Fruit fly (Drosophila melanogaster) whole organism, embryonic: ENCODE data around the gene Osi18.

Source experiments
- Asciz ChIP-seq: fragments of 200-800 bp; sonication (Bioruptor generic); optimal IDR thresholded peaks from 2 replicates; lab custom pipeline; 2017; ENCODE audit warnings: missing biosample characterization, mild to moderate bottlenecking, missing genetic modification characterization, missing genetic modification reagents
- Atf3 ChIP-seq: fragments of 200-800 bp; sonication (Bioruptor generic); optimal IDR thresholded peaks from 3 replicates; lab custom pipeline; 2016; ENCODE audit warnings: missing biosample characterization, missing genetic modification characterization
- Blimp-1 ChIP-seq: fragments of 200-800 bp; sonication (Bioruptor generic); optimal IDR thresholded peaks from 3 replicates; lab custom pipeline; 2018; ENCODE audit warnings: missing biosample characterization, missing genetic modification characterization, mild to moderate bottlenecking, moderate library complexity, missing genetic modification reagents
- CG10147 ChIP-seq: fragments of 200-800 bp; sonication (Bioruptor generic); optimal IDR thresholded peaks from 2 replicates; lab custom pipeline; 2019; ENCODE audit warnings: missing biosample characterization, mild to moderate bottlenecking, missing genetic modification characterization, moderate library complexity
- CG10209 ChIP-seq: fragments of 200-800 bp; sonication (Bioruptor generic); optimal IDR thresholded peaks from 3 replicates; lab custom pipeline; 2017; ENCODE audit warnings: missing biosample characterization, mild to moderate bottlenecking, missing genetic modification characterization, missing genetic modification reagents
- CG10979 ChIP-seq: fragments of 200-800 bp; sonication (Bioruptor generic); optimal IDR thresholded peaks from 2 replicates; lab custom pipeline; 2018; ENCODE audit warnings: missing biosample characterization, mild to moderate bottlenecking, missing genetic modification characterization, moderate library complexity
- CG11247 ChIP-seq: fragments of 200-800 bp; sonication (Bioruptor generic); IDR thresholded peaks from 2 replicates; pipeline ENCODE4 v1.3.6; 2022; ENCODE audit warnings: missing biosample characterization, missing genetic modification characterization
- CG12071 ChIP-seq: fragments of 200-800 bp; sonication (Bioruptor generic); optimal IDR thresholded peaks from 3 replicates; lab custom pipeline; 2018; ENCODE audit warnings: missing biosample characterization, mild to moderate bottlenecking, missing genetic modification characterization
- CG12104 ChIP-seq: fragments of 200-800 bp; sonication (Bioruptor generic); optimal IDR thresholded peaks from 3 replicates; lab custom pipeline; 2016; ENCODE audit warnings: missing biosample characterization, missing genetic modification characterization
- CG12236 ChIP-seq: fragments of 200-800 bp; sonication (Bioruptor generic); optimal IDR thresholded peaks from 2 replicates; lab custom pipeline; 2016; ENCODE audit warnings: missing biosample characterization, missing genetic modification characterization
- CG13424 ChIP-seq: fragments of 200-800 bp; sonication (Bioruptor generic); optimal IDR thresholded peaks from 2 replicates; lab custom pipeline; 2019; ENCODE audit warnings: missing biosample characterization, mild to moderate bottlenecking, missing genetic modification characterization, moderate library complexity
- CG14014 ChIP-seq: fragments of 200-800 bp; sonication (Bioruptor generic); IDR thresholded peaks from 2 replicates; pipeline ENCODE4 v1.3.6; 2022; ENCODE audit warnings: missing biosample characterization, missing genetic modification characterization
- CG2129 ChIP-seq: fragments of 200-800 bp; sonication (Bioruptor generic); IDR thresholded peaks from 2 replicates; pipeline ENCODE4 v1.3.6; 2022; ENCODE audit warnings: missing biosample characterization, missing genetic modification characterization; ENCODE audit not compliant: partially characterized antibody
- CG2712 ChIP-seq: fragments of 200-800 bp; optimal IDR thresholded peaks from 3 replicates; lab custom pipeline; 2019; ENCODE audit warnings: missing biosample characterization, mild to moderate bottlenecking, missing genetic modification characterization, moderate library complexity
- CG31388 ChIP-seq: fragments of 200-800 bp; sonication (Bioruptor generic); optimal IDR thresholded peaks from 2 replicates; lab custom pipeline; 2016; ENCODE audit warnings: missing biosample characterization, missing genetic modification characterization
- CG31441 ChIP-seq: fragments of 200-800 bp; sonication (Bioruptor generic); IDR thresholded peaks from 2 replicates; pipeline ENCODE4 v1.3.6; 2022; ENCODE audit warnings: missing biosample characterization, missing genetic modification characterization
- CG4424 ChIP-seq: fragments of 200-800 bp; sonication (Bioruptor generic); optimal IDR thresholded peaks from 3 replicates; lab custom pipeline; 2016; ENCODE audit warnings: missing biosample characterization, missing genetic modification characterization
- CG4730 ChIP-seq: fragments of 200-800 bp; sonication (Bioruptor generic); IDR thresholded peaks from 2 replicates; pipeline ENCODE4 v1.3.6; 2022; ENCODE audit warnings: missing biosample characterization, missing genetic modification characterization
- CG6175 ChIP-seq: fragments of 200-800 bp; sonication (Bioruptor generic); IDR thresholded peaks from 3 replicates; pipeline ENCODE4 v1.3.6; 2022; ENCODE audit warnings: missing biosample characterization, missing genetic modification characterization
- CG7556 ChIP-seq: fragments of 200-800 bp; sonication (Bioruptor generic); optimal IDR thresholded peaks from 2 replicates; lab custom pipeline; 2017; ENCODE audit warnings: missing biosample characterization, mild to moderate bottlenecking, missing genetic modification characterization
- CG7745 ChIP-seq: fragments of 200-800 bp; sonication (Bioruptor generic); optimal IDR thresholded peaks from 2 replicates; lab custom pipeline; 2018; ENCODE audit warnings: missing biosample characterization, mild to moderate bottlenecking, missing genetic modification characterization, moderate library complexity
- CG7786 ChIP-seq: fragments of 200-800 bp; sonication (Bioruptor generic); optimal IDR thresholded peaks from 2 replicates; lab custom pipeline; 2016; ENCODE audit warnings: missing biosample characterization, missing genetic modification characterization
- CG8765 ChIP-seq: fragments of 200-800 bp; sonication (Bioruptor generic); IDR thresholded peaks from 2 replicates; pipeline ENCODE4 v1.3.6; 2022; ENCODE audit warnings: missing biosample characterization, missing genetic modification characterization
- D ChIP-seq, 2 experiments: fragments of 200-800 bp in 1 of 2; fragments of >200 bp in 1 of 2; sonication (Bioruptor generic) in 1 of 2; optimal IDR thresholded peaks; 2 replicates in 1 of 2; 3 replicates in 1 of 2; lab custom pipeline; 2017; ENCODE audit warnings: mild to moderate bottlenecking in 1 of 2, missing biosample characterization in 1 of 2, missing genetic modification characterization in 1 of 2, missing genetic modification reagents in 1 of 2
- Drgx ChIP-seq: fragments of 200-800 bp; sonication (Bioruptor generic); IDR thresholded peaks from 2 replicates; pipeline ENCODE4 v1.3.6; 2022; ENCODE audit warnings: missing biosample characterization, missing genetic modification characterization
- Fer3 ChIP-seq: fragments of 200-800 bp; sonication (Bioruptor generic); optimal IDR thresholded peaks from 2 replicates; lab custom pipeline; 2018; ENCODE audit warnings: missing biosample characterization, mild to moderate bottlenecking, missing genetic modification characterization, moderate library complexity
- Sox100B ChIP-seq: fragments of 200-800 bp; sonication (Bioruptor generic); optimal IDR thresholded peaks from 3 replicates; lab custom pipeline; 2018; ENCODE audit warnings: missing biosample characterization, mild to moderate bottlenecking, missing genetic modification characterization
- Taf1 ChIP-seq: fragments of 200-800 bp; sonication (Bioruptor generic); IDR thresholded peaks from 2 replicates; pipeline ENCODE4 v1.3.6; 2022; ENCODE audit warnings: missing biosample characterization, missing genetic modification characterization
- YL-1 ChIP-seq: fragments of 200-800 bp; sonication (Bioruptor generic); optimal IDR thresholded peaks from 3 replicates; lab custom pipeline; 2017; ENCODE audit warnings: missing biosample characterization, mild to moderate bottlenecking, missing genetic modification characterization
- ash1 ChIP-seq: fragments of 200-800 bp; sonication (Bioruptor generic); optimal IDR thresholded peaks from 2 replicates; lab custom pipeline; 2018; ENCODE audit warnings: missing biosample characterization, mild to moderate bottlenecking, missing genetic modification characterization
- croc ChIP-seq: fragments of 200-800 bp; sonication (Bioruptor generic); conservative IDR thresholded peaks from 3 replicates; pipeline ENCODE4 v1.3.6; 2022; ENCODE audit warnings: missing biosample characterization, missing genetic modification characterization
- crol ChIP-seq: fragments of 200-800 bp; sonication (Bioruptor generic); IDR thresholded peaks from 2 replicates; pipeline ENCODE4 v1.3.6; 2022; ENCODE audit warnings: missing biosample characterization, missing genetic modification characterization
- dysf ChIP-seq: fragments of 200-800 bp; sonication (Bioruptor generic); IDR thresholded peaks from 3 replicates; pipeline ENCODE4 v1.3.6; 2022; ENCODE audit warnings: missing biosample characterization, missing genetic modification characterization
- hb ChIP-seq: fragments of 200-800 bp; sonication (Bioruptor generic); IDR thresholded peaks from 3 replicates; pipeline ENCODE4 v1.3.6; 2022; ENCODE audit warnings: missing biosample characterization, missing genetic modification characterization; ENCODE audit not compliant: partially characterized antibody
- hth ChIP-seq: fragments of >200 bp; optimal IDR thresholded peaks from 2 replicates; lab custom pipeline; 2017; ENCODE audit warnings: inconsistent platforms
- ind ChIP-seq: fragments of 200-800 bp; sonication (Bioruptor generic); optimal IDR thresholded peaks from 3 replicates; lab custom pipeline; 2016; ENCODE audit warnings: missing biosample characterization, missing genetic modification characterization
- nerfin-1 ChIP-seq: fragments of 200-800 bp; sonication (Bioruptor generic); optimal IDR thresholded peaks from 3 replicates; lab custom pipeline; 2019; ENCODE audit warnings: missing biosample characterization, mild to moderate bottlenecking, missing genetic modification characterization, moderate library complexity
- nmo ChIP-seq: fragments of 200-800 bp; sonication (Bioruptor generic); optimal IDR thresholded peaks from 2 replicates; lab custom pipeline; 2018; ENCODE audit warnings: missing biosample characterization, mild to moderate bottlenecking, missing genetic modification characterization, moderate library complexity
- nom ChIP-seq: fragments of 200-800 bp; sonication (Bioruptor generic); optimal IDR thresholded peaks from 2 replicates; lab custom pipeline; 2017; ENCODE audit warnings: missing biosample characterization, missing genetic modification characterization, mild to moderate bottlenecking, moderate library complexity, missing genetic modification reagents
- otp ChIP-seq: fragments of 200-800 bp; sonication (Bioruptor generic); IDR thresholded peaks from 3 replicates; pipeline ENCODE4, ENCODE4 v1.3.6; 2022; ENCODE audit warnings: missing biosample characterization, missing genetic modification characterization
- pita ChIP-seq: fragments of 200-800 bp; sonication (Bioruptor generic); optimal IDR thresholded peaks from 2 replicates; lab custom pipeline; 2017; ENCODE audit warnings: missing biosample characterization, mild to moderate bottlenecking, missing genetic modification characterization
- prd ChIP-seq, 3 experiments: fragments of >200 bp in 2 of 3; fragments of 200-800 bp in 1 of 3; sonication (Bioruptor generic) in 1 of 3; optimal IDR thresholded peaks in 2 of 3; IDR thresholded peaks in 1 of 3; 2 replicates in 2 of 3; 3 replicates in 1 of 3; pipeline versions ENCODE4 v1.3.6 to Lab custom; 2017 to 2022; ENCODE audit warnings: missing biosample characterization in 1 of 3, missing genetic modification characterization in 1 of 3
- slp2 ChIP-seq: fragments of 200-800 bp; sonication (Bioruptor generic); optimal IDR thresholded peaks from 2 replicates; lab custom pipeline; 2016; ENCODE audit warnings: missing biosample characterization, missing genetic modification characterization
- stwl ChIP-seq: fragments of 200-800 bp; sonication (Bioruptor generic); optimal IDR thresholded peaks from 3 replicates; lab custom pipeline; 2018; ENCODE audit warnings: missing biosample characterization, mild to moderate bottlenecking, missing genetic modification characterization, moderate library complexity
- sug ChIP-seq: fragments of 200-800 bp; optimal IDR thresholded peaks from 2 replicates; lab custom pipeline; 2019; ENCODE audit warnings: missing biosample characterization, mild to moderate bottlenecking, missing genetic modification characterization, moderate library complexity
- unc-4 ChIP-seq: fragments of 200-800 bp; sonication (Bioruptor generic); IDR thresholded peaks from 2 replicates; pipeline ENCODE4 v1.3.6; 2022; ENCODE audit warnings: missing biosample characterization, missing genetic modification characterization; ENCODE audit not compliant: partially characterized antibody
- unpg ChIP-seq: fragments of 200-800 bp; sonication (Bioruptor generic); optimal IDR thresholded peaks from 3 replicates; lab custom pipeline; 2018; ENCODE audit warnings: missing biosample characterization, mild to moderate bottlenecking, missing genetic modification characterization, moderate library complexity
- wek ChIP-seq: fragments of 200-800 bp; sonication (Bioruptor generic); optimal IDR thresholded peaks from 3 replicates; lab custom pipeline; 2018; ENCODE audit warnings: missing biosample characterization, mild to moderate bottlenecking, missing genetic modification characterization, moderate library complexity

Osi18 gene

DNA sequence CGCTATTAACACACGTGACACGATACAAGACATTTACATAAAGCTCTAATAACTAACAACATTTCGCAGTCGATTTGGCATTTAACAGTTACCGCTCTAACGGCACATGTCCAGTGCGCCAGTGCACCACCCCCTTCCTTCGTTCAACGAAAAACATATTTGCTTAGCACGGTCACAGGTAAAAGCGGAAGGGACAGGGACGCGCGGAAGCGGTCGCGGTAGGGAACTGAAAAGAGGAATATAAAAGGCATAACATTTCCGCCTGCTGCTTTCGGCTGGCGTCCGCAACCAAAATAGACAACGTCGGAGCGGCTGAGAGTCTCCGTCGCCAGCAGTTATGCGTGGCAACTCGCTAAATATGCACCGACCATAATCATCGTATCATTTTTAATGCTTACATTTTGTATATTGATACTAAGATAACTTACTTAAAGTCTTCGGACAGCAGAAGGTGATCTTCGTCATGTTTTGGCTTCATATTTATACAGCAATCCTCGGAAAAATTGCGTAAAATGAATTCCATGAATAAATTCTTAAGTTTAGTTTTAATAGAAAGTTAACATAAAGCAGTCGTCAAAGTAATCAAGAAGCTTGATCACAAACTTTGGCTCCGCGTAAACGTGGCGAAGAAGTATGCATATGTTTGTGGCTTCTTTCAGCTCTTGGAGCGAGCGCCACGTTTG lies 21.8 kb downstream of the Osi18 start (continued):
- TF ChIP-seq CG14014 (GFP tag; lab: Robert Waterston, UW) (peak; percentile 4; the same call in 1 of the 2 replicates), prd (optimal IDR thresholded peaks at IDR 0.05; lab: Kevin White, UChicago) (no peak), prd (GFP tag; IDR thresholded peaks at IDR 0.05; lab: Robert Waterston, UW) (no peak), CG10209 (GFP tag; lab: Kevin White, UChicago) (no peak), stwl (tag; lab: Kevin White, UChicago) (no peak), ash1 (GFP tag; lab: Kevin White, UChicago) (no peak), unpg (peak; percentile 32), nom (GFP tag; lab: Kevin White, UChicago) (no peak), CG31388 (GFP tag; lab: Kevin White, UChicago) (no peak), crol (GFP tag; lab: Robert Waterston, UW) (peak; percentile 75), CG2712 (tag; lab: Kevin White, UChicago) (peak; percentile 51), wek (GFP tag; lab: Kevin White, UChicago) (no peak), CG10147 (GFP tag; lab: Kevin White, UChicago) (no peak), CG4730 (GFP tag; lab: Robert Waterston, UW) (no peak), CG12236 (no peak), unc-4 (GFP tag; lab: Robert Waterston, UW) (no peak), CG10979 (tag; lab: Kevin White, UChicago) (peak; percentile 38), CG4424 (GFP tag; lab: Kevin White, UChicago) (peak; percentile 38), nerfin-1 (peak; percentile 20), pita (GFP tag; lab: Kevin White, UChicago) (no peak), ind (GFP tag; lab: Kevin White, UChicago) (no peak), CG8765 (no peak), Drgx (GFP tag; lab: Robert Waterston, UW) (peak; percentile 55; the same call in 1 of the 2 replicates), nmo (GFP tag; lab: Kevin White, UChicago) (peak; percentile 39), CG31441 (peak; percentile 41; the same call in 1 of the 2 replicates), Asciz (GFP tag; lab: Kevin White, UChicago) (peak; percentile 24), CG2129 (GFP tag; lab: Robert Waterston, UW) (no peak), hb (GFP tag; lab: Robert Waterston, UW) (no peak), CG6175 (GFP tag; lab: Robert Waterston, UW) (no peak), croc (GFP tag; lab: Robert Waterston, UW) (no peak), CG12104 (GFP tag; lab: Kevin White, UChicago) (no peak), CG13424 (peak; percentile 56), Sox100B (peak; percentile 62), CG12071 (GFP tag; lab: Kevin White, UChicago) (no peak), Blimp-1 (GFP tag; lab: Kevin White, UChicago) (peak; percentile 46), Fer3 (tag; lab: Kevin White, UChicago) (no peak), dysf (GFP tag; lab: Robert Waterston, UW) (peak; percentile 47; the same call in 1 of the 3 replicates), CG11247 (no peak), YL-1 (GFP tag; lab: Kevin White, UChicago) (no peak), CG7745 (tag; lab: Kevin White, UChicago) (no peak), Taf1 (GFP tag; lab: Robert Waterston, UW) (no peak), otp (GFP tag; lab: Robert Waterston, UW) (no peak), CG7786 (GFP tag; lab: Kevin White, UChicago) (no peak), hth (no peak), D (optimal IDR thresholded peaks at IDR 0.05; lab: Kevin White, UChicago) (no peak), D (GFP tag; optimal IDR thresholded peaks at IDR 0.05; lab: Kevin White, UChicago) (peak; percentile 44), sug (tag; lab: Kevin White, UChicago) (peak; percentile 7), Atf3 (GFP tag; lab: Kevin White, UChicago) (no peak), CG7556 (GFP tag; lab: Kevin White, UChicago) (no peak), slp2 (GFP tag; lab: Kevin White, UChicago) (peak; percentile 13)
